Worm (Caenorhabditis elegans) whole organism, L1 larva: ENCODE data around the gene ppk-3.

Experiments used
- nhr-12 ChIP-seq: sonication (generic microtip); optimal IDR thresholded peaks from 2 replicates; lab custom pipeline; 2017; ENCODE audit warnings: missing biosample characterization, missing genetic modification characterization
- nhr-71 ChIP-seq: sonication (generic microtip); optimal IDR thresholded peaks from 2 replicates; lab custom pipeline; 2016; ENCODE audit warnings: mild to moderate bottlenecking, missing genetic modification characterization, moderate library complexity, missing compliant biosample characterization
- pax-3 ChIP-seq: fragments of 200-800 bp; sonication (Bioruptor generic); optimal IDR thresholded peaks from 2 replicates; lab custom pipeline; 2018; ENCODE audit warnings: mild to moderate bottlenecking, missing genetic modification characterization, moderate library complexity, missing compliant biosample characterization
- unc-30 ChIP-seq: sonication (generic microtip); optimal IDR thresholded peaks from 2 replicates; lab custom pipeline; 2017; ENCODE audit warnings: missing biosample characterization, missing genetic modification characterization
- zag-1 ChIP-seq: fragments of 150-350 bp; optimal IDR thresholded peaks from 2 replicates; lab custom pipeline; 2014; ENCODE audit warnings: missing biosample characterization, missing genetic modification characterization
- ztf-11 ChIP-seq, 2 experiments: sonication (generic microtip); optimal IDR thresholded peaks; 2 replicates each; lab custom pipeline; 2016 to 2017; ENCODE audit warnings: missing genetic modification characterization in 2 of 2, missing biosample characterization in 1 of 2, missing compliant biosample characterization in 1 of 2
- ztf-4 ChIP-seq: fragments of 150-350 bp; optimal IDR thresholded peaks from 2 replicates; lab custom pipeline; 2014; ENCODE audit warnings: missing biosample characterization, missing genetic modification characterization

DNA sequence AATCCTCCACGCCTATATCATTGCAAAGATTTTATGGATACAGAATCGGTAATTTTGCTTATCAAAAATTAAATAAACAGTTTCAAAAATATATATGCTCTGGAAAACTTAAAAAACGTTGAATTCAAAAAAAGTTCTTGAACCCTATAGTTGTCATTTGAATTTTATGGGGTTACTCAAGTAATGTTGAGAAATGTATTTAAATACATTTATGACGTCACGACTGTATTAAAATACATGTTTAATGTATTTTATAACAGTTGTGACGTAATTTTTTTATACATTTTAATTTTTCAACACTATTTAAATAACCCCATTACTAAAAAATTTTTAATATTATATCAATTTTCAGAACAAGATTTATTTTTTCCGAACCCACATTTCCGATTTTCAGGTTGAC, 20.7 kb upstream of the ppk-3 start:
- no peak for TF ChIP-seq ztf-11 (tag; optimal IDR thresholded peaks at IDR 0.05; lab: Kevin White, UChicago)
- TF ChIP-seq nhr-12: no peak
- TF ChIP-seq unc-30 (tag; lab: Kevin White, UChicago): no peak
- no peak for TF ChIP-seq zag-1 (tag; lab: Kevin White, UChicago)
- no peak for TF ChIP-seq nhr-71 (tag; lab: Kevin White, UChicago)
- TF ChIP-seq ztf-4 (tag; lab: Kevin White, UChicago): no peak
- no peak for TF ChIP-seq pax-3
